Worm (Caenorhabditis elegans) whole organism, L3 larva: ENCODE results near the gene F11C1.9.

ENCODE experiments used
- ama-1 ChIP-seq: fragments of 150-350 bp; optimal IDR thresholded peaks from 2 replicates; lab custom pipeline; 2018
- nhr-76 ChIP-seq: fragments of 150-350 bp; sonication (generic microtip); optimal IDR thresholded peaks from 5 replicates; lab custom pipeline; 2014; ENCODE audit warnings: missing biosample characterization, missing genetic modification characterization
- pqm-1 ChIP-seq: fragments of 150-350 bp; optimal IDR thresholded peaks from 2 replicates; lab custom pipeline; 2017; ENCODE audit warnings: missing biosample characterization, missing genetic modification characterization, inconsistent platforms

- TF ChIP-seq nhr-76 (no peak), pqm-1 (tag; lab: Kevin White, UChicago) (no peak), ama-1 (lab: Kevin White, UChicago) (no peak)
These were observed at the start of gene F11C1.9 for ce11 chrX:12977451-12977850.
